Worm (Caenorhabditis elegans) whole organism, midembryonic: ENCODE measurements around the gene ZK1290.13.

Source experiments
- T22C8.4 ChIP-seq: fragments of 200-800 bp; sonication (Bioruptor generic); IDR thresholded peaks from 2 replicates; pipeline ENCODE4 v1.3.6; 2022; ENCODE audit warnings: missing genetic modification characterization, missing compliant biosample characterization
- cog-1 ChIP-seq: sonication (generic microtip); optimal IDR thresholded peaks from 2 replicates; lab custom pipeline; 2016; ENCODE audit warnings: missing genetic modification characterization, missing compliant biosample characterization
- flt-1 ChIP-seq: fragments of 200-800 bp; sonication (Bioruptor generic); IDR thresholded peaks from 2 replicates; pipeline ENCODE4 v1.3.6; 2022; ENCODE audit warnings: missing genetic modification characterization, missing compliant biosample characterization
- klf-2 ChIP-seq: fragments of 200-800 bp; sonication (Bioruptor generic); conservative IDR thresholded peaks from 2 replicates; pipeline ENCODE4 v1.3.6; 2022; ENCODE audit warnings: missing genetic modification reagents, missing genetic modification characterization, missing compliant biosample characterization
- med-1 ChIP-seq: sonication (generic microtip); optimal IDR thresholded peaks from 2 replicates; lab custom pipeline; 2017; ENCODE audit warnings: missing genetic modification characterization, mild to moderate bottlenecking, missing compliant biosample characterization, antibody characterized with exemption, missing genetic modification reagents; ENCODE audit not compliant: insufficient read depth
- ref-1 ChIP-seq: fragments of 200-800 bp; sonication (Bioruptor generic); conservative IDR thresholded peaks from 2 replicates; pipeline ENCODE4 v1.3.6; 2022; ENCODE audit warnings: missing genetic modification reagents, missing genetic modification characterization, missing compliant biosample characterization
- tab-1 ChIP-seq: fragments of 200-800 bp; sonication (Bioruptor generic); IDR thresholded peaks from 2 replicates; pipeline ENCODE4 v1.3.6; 2022; ENCODE audit warnings: missing genetic modification characterization, missing compliant biosample characterization
- ztf-23 ChIP-seq: fragments of 200-800 bp; sonication (Bioruptor generic); IDR thresholded peaks from 2 replicates; pipeline ENCODE4 v1.3.6; 2022; ENCODE audit warnings: missing genetic modification reagents, missing genetic modification characterization, missing compliant biosample characterization
- ztf-29 ChIP-seq: fragments of 200-800 bp; sonication (Bioruptor generic); IDR thresholded peaks from 2 replicates; pipeline ENCODE4 v1.3.6; 2022; ENCODE audit warnings: missing genetic modification reagents, missing genetic modification characterization, missing compliant biosample characterization

The ZK1290.13 gene

ce11 chrII:7562616-7563015 is 27.8 kb downstream of the ZK1290.13 start:
- TF ChIP-seq klf-2 (no peak), T22C8.4 (no peak), ztf-29 (GFP tag; lab: Robert Waterston, UW) (no peak), tab-1 (GFP tag; lab: Robert Waterston, UW) (no peak)

ce11 chrII:7570305-7570704 is 35.5 kb downstream of the ZK1290.13 start, which contains the start of gene F35D2.3:
F35D2.3 (plus strand) TSS chrII:7570605.
- TF ChIP-seq klf-2 (no peak), ztf-23 (GFP tag; lab: Robert Waterston, UW) (no peak), flt-1 (no peak), T22C8.4 (no peak), cog-1 (no peak), tab-1 (GFP tag; lab: Robert Waterston, UW) (no peak), ref-1 (GFP tag; lab: Robert Waterston, UW) (no peak), ztf-29 (GFP tag; lab: Robert Waterston, UW) (no peak), med-1 (no peak)

DNA sequence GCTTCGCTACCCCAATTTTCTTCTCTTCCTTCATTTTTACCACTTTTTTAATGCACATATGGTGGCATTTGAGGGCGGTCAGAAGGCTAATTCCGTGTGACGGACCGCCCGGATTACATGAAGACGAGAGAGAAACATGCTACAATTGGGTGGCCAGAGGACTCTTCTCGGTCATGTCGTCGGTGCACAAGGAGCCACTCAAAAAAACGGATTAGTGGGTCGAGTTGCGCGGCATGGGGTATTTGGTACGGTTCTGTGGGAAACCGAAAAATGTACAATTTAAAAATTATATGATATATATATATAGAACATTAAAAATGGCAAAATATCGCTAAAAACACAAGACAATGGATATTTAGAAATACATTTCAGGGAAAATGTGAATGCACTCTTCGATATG is 36.0 kb downstream of the ZK1290.13 start:
- TF ChIP-seq T22C8.4: no peak
- TF ChIP-seq ref-1 (GFP tag; lab: Robert Waterston, UW): no peak
- TF ChIP-seq ztf-23 (GFP tag; lab: Robert Waterston, UW): no peak
- TF ChIP-seq flt-1: no peak

DNA sequence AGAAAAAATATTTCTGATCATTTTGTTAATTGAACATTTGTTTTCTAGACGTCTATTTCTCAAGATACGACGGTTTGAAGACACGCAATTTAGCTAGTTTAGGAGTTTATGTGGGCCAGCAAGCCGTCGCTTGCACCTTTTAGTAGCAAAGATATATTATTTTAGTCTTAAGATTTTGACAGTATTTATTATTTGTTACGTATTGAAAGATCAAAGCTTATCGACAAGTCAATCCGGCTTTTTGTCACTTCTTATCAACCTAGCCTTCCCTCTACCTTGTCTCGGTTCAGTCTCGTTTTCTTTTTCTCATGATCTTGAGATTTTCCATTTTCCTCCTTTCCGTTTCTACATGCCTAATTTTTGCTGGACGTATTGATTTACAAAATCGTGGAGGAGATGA is 39.3 kb downstream of the ZK1290.13 start, which contains the start of gene F35D2.2:
Gene F35D2.2, plus strand, starts transcription at position 301 of the 400 bp plus-strand sequence.
- no peak for TF ChIP-seq T22C8.4
- TF ChIP-seq ztf-23 (GFP tag; lab: Robert Waterston, UW): no peak
- TF ChIP-seq flt-1: no peak
- no peak for TF ChIP-seq ztf-29 (GFP tag; lab: Robert Waterston, UW)
- no peak for TF ChIP-seq tab-1 (GFP tag; lab: Robert Waterston, UW)
- no peak for TF ChIP-seq cog-1
- TF ChIP-seq ref-1 (GFP tag; lab: Robert Waterston, UW): no peak
- TF ChIP-seq klf-2: no peak
- TF ChIP-seq med-1: no peak

DNA sequence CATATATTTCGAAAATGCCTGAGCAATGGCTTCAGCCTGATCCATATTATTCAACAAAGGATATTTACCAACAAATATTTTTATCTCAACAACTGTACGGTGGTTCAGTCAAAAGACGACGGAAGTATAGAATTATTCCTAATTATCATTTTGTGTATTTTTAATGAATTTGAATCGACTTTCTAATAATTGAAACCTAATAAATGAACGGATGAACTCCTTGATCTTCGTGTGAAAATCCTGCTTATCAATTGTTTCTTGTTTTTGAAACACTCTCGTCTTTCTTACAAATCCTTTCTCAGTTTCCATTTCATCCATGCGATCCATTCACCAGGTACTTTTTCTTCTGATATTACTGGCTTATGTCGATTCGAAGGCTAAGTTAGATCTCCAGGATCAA is 40.8 kb downstream of the ZK1290.13 start, which contains the start of gene F35D2.1:
Gene F35D2.1, plus strand, starts transcription at position 301 of the 400 bp plus-strand sequence.
- TF ChIP-seq ztf-29 (GFP tag; lab: Robert Waterston, UW) (no peak), ref-1 (GFP tag; lab: Robert Waterston, UW) (no peak), med-1 (no peak)

- no peak for TF ChIP-seq tab-1 (GFP tag; lab: Robert Waterston, UW)
- TF ChIP-seq med-1: no peak
- no peak for TF ChIP-seq T22C8.4
- no peak for TF ChIP-seq ref-1 (GFP tag; lab: Robert Waterston, UW)
- no peak for TF ChIP-seq flt-1
- no peak for TF ChIP-seq cog-1
- TF ChIP-seq ztf-29 (GFP tag; lab: Robert Waterston, UW): no peak
- no peak for TF ChIP-seq klf-2
- TF ChIP-seq ztf-23 (GFP tag; lab: Robert Waterston, UW): no peak
Measured at ce11 chrII:7577412-7577811, 42.6 kb downstream of the ZK1290.13 start, which contains the start of gene F35D2.6. F35D2.6 (plus strand) TSS chrII:7577712.

- TF ChIP-seq ztf-29 (GFP tag; lab: Robert Waterston, UW): no peak
- no peak for TF ChIP-seq cog-1
- no peak for TF ChIP-seq tab-1 (GFP tag; lab: Robert Waterston, UW)
- no peak for TF ChIP-seq ztf-23 (GFP tag; lab: Robert Waterston, UW)
- no peak for TF ChIP-seq ref-1 (GFP tag; lab: Robert Waterston, UW)
- TF ChIP-seq med-1: no peak
- no peak for TF ChIP-seq T22C8.4
- no peak for TF ChIP-seq klf-2
- no peak for TF ChIP-seq flt-1
Measured at ce11 chrII:7583555-7583954, 48.7 kb downstream of the ZK1290.13 start, which contains the start of gene mks-3. mks-3 (minus strand) TSS chrII:7583655.
